Fruit fly (Drosophila melanogaster): Measurements from ENCODE around the gene Ziz.

Ziz gene

DNA sequence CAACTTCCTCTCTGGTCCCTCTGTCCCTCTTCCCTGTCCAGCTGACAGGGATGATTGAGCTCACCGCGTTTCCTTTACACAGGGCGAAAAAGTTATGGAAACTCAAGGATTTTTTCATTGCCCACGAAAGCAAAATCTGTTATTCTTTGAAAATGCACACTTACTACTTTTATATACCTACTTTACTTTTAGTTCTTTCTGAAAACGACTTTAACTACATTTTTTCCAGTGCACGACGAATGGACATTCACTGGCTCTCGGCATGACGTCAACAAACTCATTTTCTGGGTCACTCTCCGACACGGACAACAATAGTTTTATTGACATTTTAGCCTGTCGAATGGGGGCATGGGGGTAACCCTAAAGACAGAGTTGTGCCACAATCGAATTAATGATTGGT is 16.8 kb upstream of the Ziz start (continued):
- TF ChIP-seq Tbp (GFP tag; optimal IDR thresholded peaks at IDR 0.05) (no peak), al (GFP tag; IDR thresholded peaks at IDR 0.05) (peak; percentile 48; the same call in 1 of the 2 replicates), CG3995 (GFP tag; optimal IDR thresholded peaks at IDR 0.05) (no peak), fd102C (GFP tag; optimal IDR thresholded peaks at IDR 0.05) (peak; percentile 72), en (GFP tag; optimal IDR thresholded peaks at IDR 0.05) (peak; percentile 77), hb (GFP tag; IDR thresholded peaks at IDR 0.05; ENCODE audit: partially characterized antibody) (no peak), CG13894 (tag; optimal IDR thresholded peaks at IDR 0.05) (peak; percentile 72), CG12744 (GFP tag; optimal IDR thresholded peaks at IDR 0.05) (peak; percentile 59), CG8290 (GFP tag; optimal IDR thresholded peaks at IDR 0.05) (peak; percentile 22), CG8290 (tag; optimal IDR thresholded peaks at IDR 0.05) (peak in 1 of 2 experiments; percentile 36), chinmo (GFP tag; IDR thresholded peaks at IDR 0.05; ENCODE audit: partially characterized antibody) (no peak), slbo (GFP tag; IDR thresholded peaks at IDR 0.05) (peak; percentile 81), GATAe (GFP tag; conservative IDR thresholded peaks at IDR 0.05) (no peak), CG10321 (GFP tag; IDR thresholded peaks at IDR 0.05) (no peak), CG7928 (GFP tag; optimal IDR thresholded peaks at IDR 0.05) (no peak), CG2129 (GFP tag; IDR thresholded peaks at IDR 0.05; ENCODE audit: partially characterized antibody) (no peak), stwl (tag; optimal IDR thresholded peaks at IDR 0.05) (peak; percentile 34), CG8089 (GFP tag; optimal IDR thresholded peaks at IDR 0.05) (peak; percentile 66), CG31224 (GFP tag; IDR thresholded peaks at IDR 0.05) (peak; percentile 54), Abd-B (GFP tag; optimal IDR thresholded peaks at IDR 0.05) (peak; percentile 64), br (optimal IDR thresholded peaks at IDR 0.05) (no peak), ro (GFP tag; IDR thresholded peaks at IDR 0.05) (peak; percentile 66), p53 (GFP tag; optimal IDR thresholded peaks at IDR 0.05) (no peak), HHEX (GFP tag; optimal IDR thresholded peaks at IDR 0.05) (peak; percentile 80), bcd (GFP tag; optimal IDR thresholded peaks at IDR 0.05) (peak; percentile 59), mirr (GFP tag; optimal IDR thresholded peaks at IDR 0.05) (peak; percentile 22), hbn (GFP tag; IDR thresholded peaks at IDR 0.05; ENCODE audit: partially characterized antibody) (no peak), CG8359 (GFP tag; optimal IDR thresholded peaks at IDR 0.05; ENCODE audit: borderline replicate concordance) (peak; percentile 56), CG2889 (GFP tag; IDR thresholded peaks at IDR 0.05) (0 out of 3 replicates have a peak, but pooled peaks have one; percentile 31), Dad (GFP tag; optimal IDR thresholded peaks at IDR 0.05) (peak; percentile 60), CG18476 (GFP tag; optimal IDR thresholded peaks at IDR 0.05) (peak; percentile 30), tio (GFP tag; optimal IDR thresholded peaks at IDR 0.05) (peak; percentile 74), Hr39 (optimal IDR thresholded peaks at IDR 0.05) (no peak), gem (tag; optimal IDR thresholded peaks at IDR 0.05) (peak; percentile 81), sug (tag; optimal IDR thresholded peaks at IDR 0.05) (peak; percentile 28), pan (optimal IDR thresholded peaks at IDR 0.05) (no peak), pan (GFP tag; optimal IDR thresholded peaks at IDR 0.05 in 1 of 2, IDR thresholded peaks at IDR 0.05 in 1 of 2) (peak in 1 of 2 experiments; percentile 77), CG2199 (GFP tag; IDR thresholded peaks at IDR 0.05) (peak; percentile 77; the same call in 1 of the 3 replicates), Meics (GFP tag; optimal IDR thresholded peaks at IDR 0.05) (peak; percentile 77), Asciz (GFP tag; optimal IDR thresholded peaks at IDR 0.05) (peak; percentile 49), her (GFP tag; optimal IDR thresholded peaks at IDR 0.05) (peak; percentile 71), CG1233 (GFP tag; optimal IDR thresholded peaks at IDR 0.05) (peak; percentile 64), CG7987 (GFP tag; optimal IDR thresholded peaks at IDR 0.05) (no peak), CG7271 (tag; optimal IDR thresholded peaks at IDR 0.05) (peak; percentile 16), CG6689 (GFP tag; IDR thresholded peaks at IDR 0.05) (peak; percentile 83), tin (GFP tag; optimal IDR thresholded peaks at IDR 0.05) (peak; percentile 72), fd64A (GFP tag; optimal IDR thresholded peaks at IDR 0.05) (no peak), wek (GFP tag; optimal IDR thresholded peaks at IDR 0.05) (no peak), BEAF-32 (GFP tag; optimal IDR thresholded peaks at IDR 0.05) (no peak), CG12299 (tag; optimal IDR thresholded peaks at IDR 0.05) (peak; percentile 51), Atf3 (GFP tag; optimal IDR thresholded peaks at IDR 0.05) (peak; percentile 57), BtbVII (GFP tag; optimal IDR thresholded peaks at IDR 0.05) (peak; percentile 63)

Data from whole organism, embryonic.